Worm (Caenorhabditis elegans) whole organism, L2 larva: ENCODE measurements around the gene mpz-3.
A peak's percentile ranks its signal among the peaks of the same experiment; 100 is the strongest.

Experiments used
- C34F6.9 ChIP-seq: fragments of 150-350 bp; optimal IDR thresholded peaks from 2 replicates; lab custom pipeline; 2014; ENCODE audit warnings: missing biosample characterization, missing genetic modification characterization
- F13H6.1 ChIP-seq: sonication (generic microtip); optimal IDR thresholded peaks from 2 replicates; lab custom pipeline; 2016; ENCODE audit warnings: missing genetic modification characterization, missing compliant biosample characterization
- R02D3.7 ChIP-seq: fragments of 150-350 bp; optimal IDR thresholded peaks from 2 replicates; lab custom pipeline; 2014; ENCODE audit warnings: missing biosample characterization, missing genetic modification characterization
- Y55F3AM.14 ChIP-seq: fragments of 200-800 bp; sonication (Bioruptor generic); optimal IDR thresholded peaks from 2 replicates; lab custom pipeline; 2018; ENCODE audit warnings: mild to moderate bottlenecking, missing genetic modification characterization, missing compliant biosample characterization
- ZK546.5 ChIP-seq: sonication (generic microtip); optimal IDR thresholded peaks from 2 replicates; lab custom pipeline; 2017; ENCODE audit warnings: missing biosample characterization, missing genetic modification characterization
- alr-1 ChIP-seq: fragments of 150-350 bp; optimal IDR thresholded peaks from 2 replicates; lab custom pipeline; 2014; ENCODE audit warnings: missing biosample characterization, missing genetic modification characterization
- aly-2 ChIP-seq: fragments of 150-350 bp; optimal IDR thresholded peaks from 2 replicates; lab custom pipeline; 2014; ENCODE audit warnings: missing biosample characterization, missing genetic modification characterization
- ama-1 ChIP-seq: fragments of 150-350 bp; optimal IDR thresholded peaks from 2 replicates; lab custom pipeline; 2018; ENCODE audit warnings: inconsistent platforms
- blmp-1 ChIP-seq: sonication (generic microtip); optimal IDR thresholded peaks from 2 replicates; lab custom pipeline; 2017; ENCODE audit warnings: missing genetic modification characterization, mild to moderate bottlenecking, missing compliant biosample characterization, antibody characterized with exemption, moderate library complexity; ENCODE audit not compliant: insufficient read depth
- ceh-16 ChIP-seq: fragments of 150-350 bp; optimal IDR thresholded peaks from 2 replicates; lab custom pipeline; 2014; ENCODE audit warnings: missing biosample characterization, missing genetic modification characterization
- ceh-82 ChIP-seq: fragments of 150-350 bp; optimal IDR thresholded peaks from 2 replicates; lab custom pipeline; 2014; ENCODE audit warnings: missing biosample characterization, missing genetic modification characterization
- crh-2 ChIP-seq: sonication (generic microtip); optimal IDR thresholded peaks from 2 replicates; lab custom pipeline; 2017; ENCODE audit warnings: missing biosample characterization, missing genetic modification characterization
- dmd-4 ChIP-seq: sonication (generic microtip); optimal IDR thresholded peaks from 2 replicates; lab custom pipeline; 2017; ENCODE audit warnings: missing biosample characterization, missing genetic modification characterization
- egl-27 ChIP-seq: sonication (generic microtip); optimal IDR thresholded peaks from 3 replicates; lab custom pipeline; 2017; ENCODE audit warnings: missing biosample characterization, missing genetic modification reagents, missing genetic modification characterization
- elt-1 ChIP-seq: fragments of 150-350 bp; optimal IDR thresholded peaks from 2 replicates; lab custom pipeline; 2014; ENCODE audit warnings: missing biosample characterization, missing genetic modification characterization
- elt-3 ChIP-seq: sonication (generic microtip); optimal IDR thresholded peaks from 2 replicates; lab custom pipeline; 2017; ENCODE audit warnings: missing biosample characterization, missing genetic modification characterization
- fos-1 ChIP-seq: fragments of 150-350 bp; optimal IDR thresholded peaks from 2 replicates; lab custom pipeline; 2014; ENCODE audit warnings: missing biosample characterization, missing genetic modification characterization
- gmeb-1 ChIP-seq: fragments of 150-350 bp; optimal IDR thresholded peaks from 2 replicates; lab custom pipeline; 2014; ENCODE audit warnings: missing biosample characterization, missing genetic modification characterization
- lin-11 ChIP-seq: fragments of 150-350 bp; sonication (generic microtip); optimal IDR thresholded peaks from 2 replicates; lab custom pipeline; 2014; ENCODE audit warnings: missing biosample characterization, missing genetic modification characterization, inconsistent platforms, mixed read lengths
- lin-13 ChIP-seq: fragments of 150-350 bp; optimal IDR thresholded peaks from 2 replicates; lab custom pipeline; 2014; ENCODE audit warnings: missing biosample characterization, missing genetic modification reagents, missing genetic modification characterization
- lin-39 ChIP-seq: fragments of 150-350 bp; optimal IDR thresholded peaks from 2 replicates; lab custom pipeline; 2014; ENCODE audit warnings: missing biosample characterization, missing genetic modification reagents, missing genetic modification characterization
- lsy-2 ChIP-seq, 2 experiments: fragments of 150-350 bp in 1 of 2; sonication (generic microtip) in 1 of 2; optimal IDR thresholded peaks; 2 replicates each; lab custom pipeline; 2014 to 2017; ENCODE audit warnings: missing biosample characterization in 2 of 2, missing genetic modification characterization in 2 of 2
- mab-5 ChIP-seq: fragments of 150-350 bp; optimal IDR thresholded peaks from 2 replicates; lab custom pipeline; 2014; ENCODE audit warnings: missing biosample characterization, missing genetic modification characterization
- mbf-1 ChIP-seq: sonication (generic microtip); optimal IDR thresholded peaks from 2 replicates; lab custom pipeline; 2017; ENCODE audit warnings: missing biosample characterization, missing genetic modification characterization
- mdl-1 ChIP-seq, 2 experiments: fragments of 150-350 bp in 1 of 2; sonication (generic microtip) in 1 of 2; optimal IDR thresholded peaks; 2 replicates each; lab custom pipeline; 2017; ENCODE audit warnings: missing biosample characterization in 2 of 2, missing genetic modification characterization in 2 of 2
- nhr-10 ChIP-seq: sonication (generic microtip); optimal IDR thresholded peaks from 2 replicates; lab custom pipeline; 2017; ENCODE audit warnings: missing biosample characterization, missing genetic modification characterization
- nhr-11 ChIP-seq: fragments of 150-350 bp; optimal IDR thresholded peaks from 2 replicates; lab custom pipeline; 2014; ENCODE audit warnings: missing biosample characterization, missing genetic modification characterization
- nhr-12 ChIP-seq: fragments of 150-350 bp; optimal IDR thresholded peaks from 2 replicates; lab custom pipeline; 2014; ENCODE audit warnings: missing biosample characterization, missing genetic modification characterization
- nhr-129 ChIP-seq: fragments of 150-350 bp; optimal IDR thresholded peaks from 2 replicates; lab custom pipeline; 2014; ENCODE audit warnings: missing biosample characterization, missing genetic modification characterization
- nhr-21 ChIP-seq: fragments of 150-350 bp; optimal IDR thresholded peaks from 2 replicates; lab custom pipeline; 2014; ENCODE audit warnings: missing biosample characterization, missing genetic modification characterization
- nhr-23 ChIP-seq: fragments of 150-350 bp; optimal IDR thresholded peaks from 2 replicates; lab custom pipeline; 2014; ENCODE audit warnings: missing biosample characterization, missing genetic modification reagents, missing genetic modification characterization
- nhr-237 ChIP-seq: fragments of 150-350 bp; optimal IDR thresholded peaks from 2 replicates; lab custom pipeline; 2014; ENCODE audit warnings: missing biosample characterization, missing genetic modification characterization
- nhr-25 ChIP-seq: fragments of 150-350 bp; sonication (generic microtip); optimal IDR thresholded peaks from 3 replicates; lab custom pipeline; 2014; ENCODE audit warnings: missing biosample characterization, missing genetic modification characterization
- nhr-6 ChIP-seq: fragments of 150-350 bp; optimal IDR thresholded peaks from 2 replicates; lab custom pipeline; 2014; ENCODE audit warnings: missing biosample characterization, missing genetic modification characterization
- nhr-77 ChIP-seq: fragments of 150-350 bp; optimal IDR thresholded peaks from 2 replicates; lab custom pipeline; 2014; ENCODE audit warnings: missing biosample characterization, missing genetic modification characterization
- peb-1 ChIP-seq: fragments of 150-350 bp; optimal IDR thresholded peaks from 2 replicates; lab custom pipeline; 2014; ENCODE audit warnings: missing biosample characterization, missing genetic modification characterization
- sem-4 ChIP-seq: fragments of 150-350 bp; optimal IDR thresholded peaks from 2 replicates; lab custom pipeline; 2014; ENCODE audit warnings: missing biosample characterization, missing genetic modification reagents, missing genetic modification characterization
- skn-1 ChIP-seq: sonication (generic microtip); optimal IDR thresholded peaks from 2 replicates; lab custom pipeline; 2017; ENCODE audit warnings: missing biosample characterization, missing genetic modification characterization
- sma-3 ChIP-seq: sonication (generic microtip); optimal IDR thresholded peaks from 2 replicates; lab custom pipeline; 2016; ENCODE audit warnings: missing genetic modification reagents, missing genetic modification characterization, missing compliant biosample characterization
- sma-9 ChIP-seq, 2 experiments: fragments of 150-350 bp in 1 of 2; sonication (generic microtip) in 1 of 2; optimal IDR thresholded peaks; 2 replicates each; lab custom pipeline; 2014 to 2016; ENCODE audit warnings: missing genetic modification characterization in 2 of 2, mild to moderate bottlenecking in 1 of 2, missing biosample characterization in 1 of 2, missing compliant biosample characterization in 1 of 2, missing genetic modification reagents in 1 of 2, moderate library complexity in 1 of 2
- snpc-4 ChIP-seq: fragments of 150-350 bp; optimal IDR thresholded peaks from 2 replicates; lab custom pipeline; 2014; ENCODE audit warnings: missing biosample characterization, missing genetic modification characterization
- unc-39 ChIP-seq: fragments of 150-350 bp; optimal IDR thresholded peaks from 2 replicates; lab custom pipeline; 2014; ENCODE audit warnings: missing biosample characterization, missing genetic modification characterization
- unc-55 ChIP-seq: fragments of 150-350 bp; sonication (generic microtip); optimal IDR thresholded peaks from 3 replicates; lab custom pipeline; 2014; ENCODE audit warnings: missing biosample characterization, missing genetic modification reagents, missing genetic modification characterization
- unc-62 ChIP-seq: fragments of 150-350 bp; optimal IDR thresholded peaks from 2 replicates; lab custom pipeline; 2014; ENCODE audit warnings: missing biosample characterization, missing genetic modification reagents, missing genetic modification characterization
- zag-1 ChIP-seq: fragments of 150-350 bp; optimal IDR thresholded peaks from 2 replicates; lab custom pipeline; 2014; ENCODE audit warnings: missing biosample characterization, missing genetic modification characterization
- ztf-1 ChIP-seq: fragments of 200-800 bp; sonication (Bioruptor generic); conservative IDR thresholded peaks from 2 replicates; pipeline ENCODE4 v1.3.6; 2022; ENCODE audit warnings: missing genetic modification characterization, missing compliant biosample characterization
- ztf-11 ChIP-seq: sonication (generic microtip); optimal IDR thresholded peaks from 2 replicates; lab custom pipeline; 2017; ENCODE audit warnings: missing biosample characterization, missing genetic modification characterization
- ztf-4 ChIP-seq: fragments of 150-350 bp; optimal IDR thresholded peaks from 2 replicates; lab custom pipeline; 2014; ENCODE audit warnings: missing biosample characterization, missing genetic modification characterization

The mpz-3 gene

ce11 chrII:6588605-6589292, 23.6 kb upstream of the mpz-3 start, which contains the start of gene icd-1:
Gene icd-1 (minus strand): TSS chrII:6588655.
- peak; percentile 93 for TF ChIP-seq lin-13 (GFP tag; lab: Kevin White, UChicago)
- TF ChIP-seq lsy-2 (tag; optimal IDR thresholded peaks at IDR 0.05; lab: Kevin White, UChicago) = peak; percentile 88 to 96
- peak; percentile 97 for TF ChIP-seq crh-2 (tag; lab: Kevin White, UChicago)
- TF ChIP-seq Y55F3AM.14 = peak; percentile 78
- TF ChIP-seq nhr-77 (tag; lab: Kevin White, UChicago) = no peak
- TF ChIP-seq aly-2 = no peak
- peak; percentile 67 for TF ChIP-seq skn-1 (tag; lab: Kevin White, UChicago)
- TF ChIP-seq ztf-11 = peak; percentile 58
- TF ChIP-seq dmd-4 (tag; lab: Kevin White, UChicago) = no peak
- peak; percentile 96 for TF ChIP-seq sma-9 (GFP tag; optimal IDR thresholded peaks at IDR 0.05; lab: Kevin White, UChicago)
- no peak for TF ChIP-seq sma-9 (tag; optimal IDR thresholded peaks at IDR 0.05; lab: Kevin White, UChicago)
- TF ChIP-seq zag-1 (tag; lab: Kevin White, UChicago) = peak; percentile 91
- peak; percentile 93 for TF ChIP-seq mab-5 (tag; lab: Kevin White, UChicago)
- TF ChIP-seq nhr-6 (tag; lab: Kevin White, UChicago) = peak; percentile 98
- TF ChIP-seq nhr-23 (tag; lab: Kevin White, UChicago) = no peak
- peak; percentile 87 for TF ChIP-seq gmeb-1
- TF ChIP-seq C34F6.9 (tag; lab: Kevin White, UChicago) = peak; percentile 97
- TF ChIP-seq fos-1 (tag; lab: Kevin White, UChicago) = peak; percentile 97
- TF ChIP-seq lin-39 (tag; lab: Kevin White, UChicago) = peak; percentile 68
- peak; percentile 97 for TF ChIP-seq sma-3 (GFP tag; lab: Kevin White, UChicago)
- TF ChIP-seq egl-27 = peak; percentile 94
- no peak for TF ChIP-seq alr-1 (tag; lab: Kevin White, UChicago)
- TF ChIP-seq nhr-129 (tag; lab: Kevin White, UChicago) = peak; percentile 96
- TF ChIP-seq elt-1 (tag; lab: Kevin White, UChicago) = no peak
- peak; percentile 73 for TF ChIP-seq nhr-10 (tag; lab: Kevin White, UChicago)
- peak; percentile 76 for TF ChIP-seq ZK546.5 (tag; lab: Kevin White, UChicago)
- TF ChIP-seq ceh-16 (tag; lab: Kevin White, UChicago) = peak; percentile 83
- no peak for TF ChIP-seq elt-3 (tag; lab: Kevin White, UChicago)
- TF ChIP-seq R02D3.7 (tag; lab: Kevin White, UChicago) = peak; percentile 38
- peak; percentile 50 for TF ChIP-seq nhr-12 (tag; lab: Kevin White, UChicago)
- peak; percentile 98 for TF ChIP-seq sem-4 (tag; lab: Kevin White, UChicago)
- TF ChIP-seq ama-1 (lab: Kevin White, UChicago) = peak; percentile 24
- TF ChIP-seq mbf-1 (tag; lab: Kevin White, UChicago) = no peak
- peak; percentile 81 for TF ChIP-seq blmp-1
- peak; percentile 76 to 82 for TF ChIP-seq mdl-1 (tag; optimal IDR thresholded peaks at IDR 0.05; lab: Kevin White, UChicago)
- no peak for TF ChIP-seq ztf-1 (GFP tag; lab: Robert Waterston, UW)
- peak; percentile 62 for TF ChIP-seq ceh-82 (tag; lab: Kevin White, UChicago)
- TF ChIP-seq unc-39 = no peak
- peak; percentile 74 for TF ChIP-seq lin-11 (tag; lab: Kevin White, UChicago)
- TF ChIP-seq nhr-25 = peak; percentile 98
- TF ChIP-seq F13H6.1 (tag; lab: Kevin White, UChicago) = peak; percentile 97
- peak; percentile 98 for TF ChIP-seq unc-55 (GFP tag; lab: Kevin White, UChicago)
- no peak for TF ChIP-seq peb-1 (tag; lab: Kevin White, UChicago)
- TF ChIP-seq nhr-11 (tag; lab: Kevin White, UChicago) = peak; percentile 57
- TF ChIP-seq snpc-4 = peak; percentile 74
- peak; percentile 96 for TF ChIP-seq nhr-21 (tag; lab: Kevin White, UChicago)
- peak; percentile 48 for TF ChIP-seq nhr-237 (tag; lab: Kevin White, UChicago)
- peak; percentile 94 for TF ChIP-seq ztf-4
- TF ChIP-seq unc-62 = peak; percentile 93
- TF ChIP-seq, all 48 proteins: peak for 37
